Fruit fly (Drosophila melanogaster): Measurements from ENCODE around the gene CG13737.

The CG13737 gene

DNA sequence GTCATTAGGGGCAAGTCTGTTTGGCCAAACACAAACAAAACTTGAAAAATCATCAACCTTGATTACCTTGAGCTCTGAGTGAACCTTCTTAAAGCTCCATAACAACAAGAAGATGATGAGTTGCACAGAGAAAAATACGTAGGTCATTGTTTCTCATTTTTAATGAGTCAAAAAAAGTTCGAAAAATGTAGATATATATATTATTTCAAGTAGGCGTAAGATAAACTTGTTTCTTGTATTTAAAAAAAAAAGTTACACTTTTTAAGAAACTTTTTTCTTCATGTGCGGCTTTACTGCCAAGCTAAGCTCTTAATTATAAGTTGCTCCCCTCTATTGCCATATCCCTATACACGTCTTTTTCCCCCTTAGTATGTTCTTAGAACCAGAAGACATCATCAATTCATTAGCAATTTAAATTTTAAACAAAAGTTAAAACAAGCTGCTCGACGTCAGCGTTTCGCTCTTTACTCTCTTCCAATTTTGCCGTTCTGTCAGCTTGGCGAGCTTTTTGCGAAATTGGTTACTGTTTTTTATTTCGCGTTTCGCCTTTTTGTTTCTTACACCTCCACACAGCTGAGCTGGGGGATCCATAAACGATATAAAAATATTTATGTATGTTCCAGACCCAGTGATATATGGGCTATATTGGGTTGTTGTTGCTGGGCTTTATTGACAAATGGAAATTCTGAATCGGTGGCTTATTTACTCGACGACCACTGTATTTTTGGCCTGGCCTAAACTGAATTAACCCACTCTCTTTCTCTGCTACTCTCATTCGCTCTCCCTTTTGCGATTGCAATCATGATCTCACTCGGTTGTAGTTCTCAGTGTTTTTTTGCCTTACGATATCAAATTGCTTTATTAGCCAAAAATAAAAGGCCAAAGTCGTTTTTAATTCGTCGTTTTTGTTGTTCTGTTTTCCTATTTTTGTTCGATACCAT, 44.8 kb downstream of the CG13737 start (continued):
- TF ChIP-seq CG12391 (tag; optimal IDR thresholded peaks at IDR 0.05) (peak; percentile 61), luna (GFP tag; optimal IDR thresholded peaks at IDR 0.05) (no peak), ATbp (GFP tag; optimal IDR thresholded peaks at IDR 0.05) (no peak), fd64A (GFP tag; optimal IDR thresholded peaks at IDR 0.05) (no peak), D (optimal IDR thresholded peaks at IDR 0.05) (no peak), D (GFP tag; optimal IDR thresholded peaks at IDR 0.05) (no peak), gsb (GFP tag; IDR thresholded peaks at IDR 0.05) (peak; percentile 59), CG14667 (GFP tag; IDR thresholded peaks at IDR 0.05) (peak; percentile 72), Max (GFP tag; optimal IDR thresholded peaks at IDR 0.05) (no peak), scrt (GFP tag; optimal IDR thresholded peaks at IDR 0.05) (peak; percentile 59), gem (tag; optimal IDR thresholded peaks at IDR 0.05) (peak; percentile 75), kah (GFP tag; optimal IDR thresholded peaks at IDR 0.05) (no peak), CG30403 (GFP tag; optimal IDR thresholded peaks at IDR 0.05) (peak; percentile 72), dpn (GFP tag; optimal IDR thresholded peaks at IDR 0.05) (peak; percentile 10 to 23), al (GFP tag; IDR thresholded peaks at IDR 0.05) (peak; percentile 86), rib (GFP tag; IDR thresholded peaks at IDR 0.05) (peak; percentile 77), ase (GFP tag; IDR thresholded peaks at IDR 0.05) (0 out of 3 replicates have a peak, but pooled peaks have one; percentile 29), CG2889 (GFP tag; IDR thresholded peaks at IDR 0.05) (0 out of 3 replicates have a peak, but pooled peaks have one; percentile 22), CG11247 (GFP tag; IDR thresholded peaks at IDR 0.05) (peak; percentile 77), CG10979 (tag; optimal IDR thresholded peaks at IDR 0.05) (peak; percentile 53), CG17328 (GFP tag; IDR thresholded peaks at IDR 0.05) (peak; percentile 35; the same call in 1 of the 2 replicates), caup (GFP tag; optimal IDR thresholded peaks at IDR 0.05; ENCODE audit: severe bottlenecking) (peak; percentile 63), zfh1 (GFP tag; IDR thresholded peaks at IDR 0.05) (peak; percentile 46; the same call in 1 of the 3 replicates), Mes4 (GFP tag; optimal IDR thresholded peaks at IDR 0.05) (no peak), CG6654 (GFP tag; optimal IDR thresholded peaks at IDR 0.05) (peak; percentile 13), hkb (optimal IDR thresholded peaks at IDR 0.05) (no peak), hkb (GFP tag; IDR thresholded peaks at IDR 0.05) (peak; percentile 54; the same call in 1 of the 2 replicates), slbo (GFP tag; IDR thresholded peaks at IDR 0.05) (peak; percentile 87), zen (tag; optimal IDR thresholded peaks at IDR 0.05) (peak; percentile 10), CG18476 (GFP tag; optimal IDR thresholded peaks at IDR 0.05) (peak; percentile 61), CG14710 (tag; optimal IDR thresholded peaks at IDR 0.05) (peak; percentile 49), CG1024 (GFP tag; IDR thresholded peaks at IDR 0.05) (no peak), MTF-1 (GFP tag; optimal IDR thresholded peaks at IDR 0.05; ENCODE audit: borderline replicate concordance) (no peak), her (GFP tag; optimal IDR thresholded peaks at IDR 0.05) (peak; percentile 8), Hr78 (GFP tag; optimal IDR thresholded peaks at IDR 0.05) (no peak), Ets97D (GFP tag; optimal IDR thresholded peaks at IDR 0.05) (no peak), CG7271 (tag; optimal IDR thresholded peaks at IDR 0.05) (no peak), ERR (GFP tag; optimal IDR thresholded peaks at IDR 0.05) (no peak), Dek (tag; optimal IDR thresholded peaks at IDR 0.05) (peak; percentile 61), CG3065 (GFP tag; optimal IDR thresholded peaks at IDR 0.05) (no peak), CG9817 (tag; optimal IDR thresholded peaks at IDR 0.05) (peak; percentile 48), pan (optimal IDR thresholded peaks at IDR 0.05) (no peak), pan (GFP tag; optimal IDR thresholded peaks at IDR 0.05 in 1 of 2, IDR thresholded peaks at IDR 0.05 in 1 of 2) (peak in 1 of 2 experiments; percentile 70), tin (GFP tag; optimal IDR thresholded peaks at IDR 0.05) (peak; percentile 42), CTCF (GFP tag; optimal IDR thresholded peaks at IDR 0.05) (no peak), az2 (GFP tag; optimal IDR thresholded peaks at IDR 0.05) (peak; percentile 38), Side (GFP tag; optimal IDR thresholded peaks at IDR 0.05) (no peak), CG30431 (GFP tag; optimal IDR thresholded peaks at IDR 0.05) (no peak), lola (GFP tag; optimal IDR thresholded peaks at IDR 0.05) (peak in 1 of 3 experiments; percentile 29)
